Fruit fly (Drosophila melanogaster) whole organism, embryonic: ENCODE data around the gene Cog3.

Source experiments
- CG10565 ChIP-seq: fragments of 200-800 bp; sonication (Bioruptor generic); optimal IDR thresholded peaks from 3 replicates; lab custom pipeline; 2016; ENCODE audit warnings: missing biosample characterization, mild to moderate bottlenecking, missing genetic modification characterization
- CG12155 ChIP-seq: fragments of 200-800 bp; sonication (Bioruptor generic); optimal IDR thresholded peaks from 3 replicates; lab custom pipeline; 2016; ENCODE audit warnings: missing biosample characterization, missing genetic modification characterization
- CG15073 ChIP-seq: fragments of 200-800 bp; sonication (Bioruptor generic); optimal IDR thresholded peaks from 2 replicates; lab custom pipeline; 2016; ENCODE audit warnings: missing biosample characterization, missing genetic modification characterization
- CG18619 ChIP-seq: fragments of 200-800 bp; sonication (Bioruptor generic); optimal IDR thresholded peaks from 3 replicates; lab custom pipeline; 2017; ENCODE audit warnings: missing biosample characterization, mild to moderate bottlenecking, missing genetic modification characterization
- CG2129 ChIP-seq: fragments of 200-800 bp; sonication (Bioruptor generic); IDR thresholded peaks from 2 replicates; pipeline ENCODE4 v1.3.6; 2022; ENCODE audit warnings: missing biosample characterization, missing genetic modification characterization; ENCODE audit not compliant: partially characterized antibody
- CG4617 ChIP-seq: fragments of 200-800 bp; sonication (Bioruptor generic); optimal IDR thresholded peaks from 3 replicates; lab custom pipeline; 2016; ENCODE audit warnings: missing biosample characterization, missing genetic modification characterization, borderline replicate concordance
- Dref ChIP-seq: fragments of 200-800 bp; sonication (Bioruptor generic); IDR thresholded peaks from 2 replicates; pipeline ENCODE4 v1.3.6; 2022; ENCODE audit warnings: missing biosample characterization, missing genetic modification characterization
- E2f1 ChIP-seq: fragments of 200-800 bp; sonication (Bioruptor generic); IDR thresholded peaks from 2 replicates; pipeline ENCODE4 v1.3.6; 2022; ENCODE audit warnings: missing biosample characterization, missing genetic modification characterization
- Hmx ChIP-seq: fragments of 200-800 bp; sonication (Bioruptor generic); optimal IDR thresholded peaks from 2 replicates; lab custom pipeline; 2016; ENCODE audit warnings: missing biosample characterization, missing genetic modification characterization
- bigmax ChIP-seq: fragments of 200-800 bp; sonication (Bioruptor generic); optimal IDR thresholded peaks from 2 replicates; lab custom pipeline; 2018; ENCODE audit warnings: missing biosample characterization, mild to moderate bottlenecking, missing genetic modification characterization
- exex ChIP-seq: fragments of 200-800 bp; sonication (Bioruptor generic); optimal IDR thresholded peaks from 4 replicates; lab custom pipeline; 2018; ENCODE audit warnings: missing biosample characterization, mild to moderate bottlenecking, missing genetic modification characterization, moderate library complexity

DNA sequence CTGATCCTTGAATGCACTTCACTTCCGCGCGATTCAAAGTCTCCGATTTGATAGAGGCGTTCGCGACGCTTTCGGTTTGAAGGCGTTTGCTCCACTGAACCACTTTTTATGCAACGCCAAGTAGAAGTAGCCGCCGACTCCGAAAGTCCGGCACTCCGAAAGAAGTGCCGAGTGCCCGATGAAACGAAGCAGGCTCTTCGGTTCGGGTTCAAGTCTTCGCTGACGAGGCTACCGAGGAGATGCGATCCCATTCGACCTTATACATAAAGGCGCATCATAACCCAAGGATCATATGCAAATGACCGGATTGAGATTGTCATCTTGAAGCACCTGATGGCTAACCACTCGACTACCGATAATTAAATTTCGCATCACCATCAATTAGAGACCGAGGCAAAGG, 34.1 kb upstream of the Cog3 start, which contains the start of gene CG15414:
- no peak for TF ChIP-seq bigmax (GFP tag; lab: Kevin White, UChicago)
- TF ChIP-seq exex: no peak
- no peak for TF ChIP-seq CG15073 (GFP tag; lab: Kevin White, UChicago)
- no peak for TF ChIP-seq Dref (GFP tag; lab: Robert Waterston, UW)
- TF ChIP-seq CG12155 (GFP tag; lab: Kevin White, UChicago): no peak
- TF ChIP-seq Hmx (GFP tag; lab: Kevin White, UChicago): no peak
- TF ChIP-seq CG18619 (GFP tag; lab: Kevin White, UChicago): no peak
- TF ChIP-seq E2f1: no peak
- TF ChIP-seq CG10565 (GFP tag; lab: Kevin White, UChicago): no peak
- TF ChIP-seq CG4617 (GFP tag; lab: Kevin White, UChicago): no peak
- TF ChIP-seq CG2129 (GFP tag; lab: Robert Waterston, UW): no peak
